Worm (Caenorhabditis elegans): ENCODE data around the gene dap-3.

Gene dap-3

ce11 chrII:10545924-10546783, 34.8 kb upstream of the dap-3 start (continued):
- TF ChIP-seq T07F8.4 (tag; optimal IDR thresholded peaks at IDR 0.05) (no peak), bed-2 (GFP tag; IDR thresholded peaks at IDR 0.05) (no peak), athp-1 (tag; optimal IDR thresholded peaks at IDR 0.05) (no peak), ama-1 (optimal IDR thresholded peaks at IDR 0.05) (peak; percentile 74), ama-1 (GFP tag; optimal IDR thresholded peaks at IDR 0.05) (no peak), chd-7 (tag; optimal IDR thresholded peaks at IDR 0.05) (peak; percentile 17), unc-62 (GFP tag; optimal IDR thresholded peaks at IDR 0.05) (no peak), akir-1 (GFP tag; optimal IDR thresholded peaks at IDR 0.05) (no peak), ztf-3 (GFP tag; optimal IDR thresholded peaks at IDR 0.05) (no peak), repo-1 (tag; optimal IDR thresholded peaks at IDR 0.05) (peak; percentile 73), D2030.7 (GFP tag; IDR thresholded peaks at IDR 0.05) (no peak), T26A5.8 (tag; optimal IDR thresholded peaks at IDR 0.05) (no peak), K12H6.12 (tag; optimal IDR thresholded peaks at IDR 0.05) (no peak), madf-8 (GFP tag; conservative IDR thresholded peaks at IDR 0.05) (no peak), lin-54 (GFP tag; optimal IDR thresholded peaks at IDR 0.05) (no peak), fkh-3 (tag; optimal IDR thresholded peaks at IDR 0.05) (peak; percentile 55), ekl-4 (GFP tag; IDR thresholded peaks at IDR 0.05) (peak; percentile 27; the same call in 1 of the 2 replicates), aptf-2 (GFP tag; conservative IDR thresholded peaks at IDR 0.05) (no peak), cebp-1 (GFP tag; IDR thresholded peaks at IDR 0.05) (no peak), cebp-1 (tag; optimal IDR thresholded peaks at IDR 0.05) (no peak), ceh-40 (GFP tag; IDR thresholded peaks at IDR 0.05) (no peak), madf-10 (tag; optimal IDR thresholded peaks at IDR 0.05) (no peak), attf-6 (GFP tag; IDR thresholded peaks at IDR 0.05) (0 out of 2 replicates have a peak, but pooled peaks have one; percentile 26), let-526 (GFP tag; IDR thresholded peaks at IDR 0.05) (no peak), lin-40 (tag; optimal IDR thresholded peaks at IDR 0.05) (no peak), F55B11.4 (tag; optimal IDR thresholded peaks at IDR 0.05; ENCODE audit: borderline replicate concordance, insufficient read depth) (no peak), Y79H2A.3 (GFP tag; conservative IDR thresholded peaks at IDR 0.05) (0 out of 2 replicates have a peak, but pooled peaks have one; percentile 8), F22D6.2 (tag; optimal IDR thresholded peaks at IDR 0.05) (no peak), aptf-3 (GFP tag; IDR thresholded peaks at IDR 0.05) (peak; percentile 6; the same call in 1 of the 2 replicates), F52B5.7 (tag; optimal IDR thresholded peaks at IDR 0.05) (no peak), rec-8 (tag; optimal IDR thresholded peaks at IDR 0.05) (no peak), ztf-28 (GFP tag; IDR thresholded peaks at IDR 0.05) (no peak), nfya-1 (tag; optimal IDR thresholded peaks at IDR 0.05; ENCODE audit: borderline replicate concordance, insufficient read depth) (no peak), dpff-1 (tag; optimal IDR thresholded peaks at IDR 0.05) (no peak), Y53G8AR.9 (GFP tag; conservative IDR thresholded peaks at IDR 0.05) (peak; percentile 32; the same call in 1 of the 2 replicates), B0261.1 (tag; optimal IDR thresholded peaks at IDR 0.05) (no peak), lir-1 (GFP tag; conservative IDR thresholded peaks at IDR 0.05) (no peak), tlf-1 (GFP tag; optimal IDR thresholded peaks at IDR 0.05) (peak; percentile 39), hsf-1 (GFP tag; IDR thresholded peaks at IDR 0.05) (peak; percentile 85), Y67H2A.10 (GFP tag; conservative IDR thresholded peaks at IDR 0.05) (no peak), ceh-91 (GFP tag; IDR thresholded peaks at IDR 0.05) (no peak), B0336.3 (GFP tag; IDR thresholded peaks at IDR 0.05) (peak; percentile 3; the same call in 1 of the 2 replicates), ccch-3 (GFP tag; optimal IDR thresholded peaks at IDR 0.05) (no peak), nhr-90 (tag; optimal IDR thresholded peaks at IDR 0.05) (peak; percentile 35), attf-5 (GFP tag; optimal IDR thresholded peaks at IDR 0.05) (no peak), attf-3 (GFP tag; conservative IDR thresholded peaks at IDR 0.05) (0 out of 2 replicates have a peak, but pooled peaks have one; percentile 20), ceh-79 (tag; optimal IDR thresholded peaks at IDR 0.05) (no peak), F33H1.4 (GFP tag; IDR thresholded peaks at IDR 0.05) (no peak)
